Fruit fly (Drosophila melanogaster): ENCODE data around the gene bbx.

Gene bbx

DNA sequence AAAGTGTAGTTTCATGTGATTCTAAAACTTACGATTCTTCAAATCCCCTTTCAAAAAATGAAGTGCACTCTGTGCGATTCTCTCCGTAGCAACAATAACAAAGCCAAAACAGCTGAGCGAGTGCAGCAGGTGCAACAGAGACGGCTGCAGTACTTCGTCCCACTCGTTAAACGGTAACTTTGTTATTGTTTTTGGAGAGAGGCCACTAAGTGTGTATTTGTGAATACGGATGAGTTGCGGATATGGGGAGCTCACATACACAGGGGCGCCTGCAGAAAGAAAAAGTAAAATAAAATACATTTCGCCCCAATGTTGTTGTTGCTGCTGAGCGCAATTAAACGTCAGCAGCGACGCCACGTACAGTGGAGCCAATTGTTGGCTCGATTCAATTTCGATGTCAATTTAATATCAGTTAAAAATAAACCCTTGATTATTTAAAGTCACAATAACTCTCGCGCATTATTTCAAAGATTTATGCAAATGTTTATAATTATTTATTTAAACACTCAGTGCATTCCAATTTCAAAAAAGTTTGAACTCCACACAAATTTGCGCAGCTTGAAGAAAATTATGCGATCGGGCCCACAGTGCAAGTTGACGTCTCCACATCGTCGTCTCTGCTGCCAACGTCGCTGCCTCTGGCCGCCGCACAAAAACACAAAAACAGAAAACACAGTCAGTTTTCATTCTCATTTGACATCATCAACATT, 4.7 kb downstream of the bbx start (continued):
- TF ChIP-seq dimm (GFP tag; IDR thresholded peaks at IDR 0.05): peak; percentile 88
- peak; percentile 98 for TF ChIP-seq CG7556 (GFP tag; optimal IDR thresholded peaks at IDR 0.05)
- TF ChIP-seq Nf-YC (tag; optimal IDR thresholded peaks at IDR 0.05): peak; percentile 93
- TF ChIP-seq CG17829 (tag; optimal IDR thresholded peaks at IDR 0.05): peak; percentile 97
- peak; percentile 96 for TF ChIP-seq stc (GFP tag; IDR thresholded peaks at IDR 0.05)
- TF ChIP-seq Med (GFP tag): peak; percentile 99
- peak; percentile 95 for TF ChIP-seq CG33557 (GFP tag; optimal IDR thresholded peaks at IDR 0.05)
- TF ChIP-seq CG9727 (GFP tag; optimal IDR thresholded peaks at IDR 0.05): peak; percentile 98
- TF ChIP-seq Camta (GFP tag; optimal IDR thresholded peaks at IDR 0.05): peak; percentile 97
- peak; percentile 99 for TF ChIP-seq CG34376 (GFP tag; optimal IDR thresholded peaks at IDR 0.05)
- TF ChIP-seq NC2α (GFP tag; optimal IDR thresholded peaks at IDR 0.05): peak; percentile 89
- TF ChIP-seq CG2889 (GFP tag; IDR thresholded peaks at IDR 0.05): peak; percentile 92
- TF ChIP-seq D19B (GFP tag; optimal IDR thresholded peaks at IDR 0.05): peak; percentile 91
- TF ChIP-seq Dref (GFP tag; IDR thresholded peaks at IDR 0.05): 0 out of 2 replicates have a peak, but pooled peaks have one; percentile 31
- peak; percentile 49 for TF ChIP-seq cg (GFP tag; optimal IDR thresholded peaks at IDR 0.05)
- peak; percentile 72 for TF ChIP-seq Neu2 (GFP tag; optimal IDR thresholded peaks at IDR 0.05; ENCODE audit: borderline replicate concordance)
- TF ChIP-seq CG1647 (GFP tag; optimal IDR thresholded peaks at IDR 0.05): peak; percentile 95
- TF ChIP-seq Usf (GFP tag; optimal IDR thresholded peaks at IDR 0.05): peak; percentile 87
- TF ChIP-seq HmgZ (tag; optimal IDR thresholded peaks at IDR 0.05): peak; percentile 99
- peak; percentile 97 for TF ChIP-seq cato (GFP tag; optimal IDR thresholded peaks at IDR 0.05; ENCODE audit: borderline replicate concordance)
- TF ChIP-seq CG8281 (tag; optimal IDR thresholded peaks at IDR 0.05): peak; percentile 91
- TF ChIP-seq CG9215 (GFP tag; IDR thresholded peaks at IDR 0.05): peak; percentile 96
- peak; percentile 94 for TF ChIP-seq slp2 (GFP tag; optimal IDR thresholded peaks at IDR 0.05)
- TF ChIP-seq Atf3 (GFP tag; optimal IDR thresholded peaks at IDR 0.05): peak; percentile 91
- peak; percentile 97 for TF ChIP-seq Drgx (GFP tag; IDR thresholded peaks at IDR 0.05)
- TF ChIP-seq gem (tag; optimal IDR thresholded peaks at IDR 0.05): peak; percentile 99
- peak; percentile 96 for TF ChIP-seq ranshi (GFP tag; IDR thresholded peaks at IDR 0.05)
- peak; percentile 98 for TF ChIP-seq lmd (GFP tag; IDR thresholded peaks at IDR 0.05)
- peak; percentile 97 for TF ChIP-seq row (GFP tag; IDR thresholded peaks at IDR 0.05)
- peak; percentile 82 for TF ChIP-seq Poxn (GFP tag; IDR thresholded peaks at IDR 0.05)
- peak; percentile 89 for TF ChIP-seq C15 (GFP tag; IDR thresholded peaks at IDR 0.05)
- TF ChIP-seq ftz-f1 (GFP tag; optimal IDR thresholded peaks at IDR 0.05): peak; percentile 49
- peak; percentile 97 for TF ChIP-seq so (GFP tag; IDR thresholded peaks at IDR 0.05)
- peak; percentile 80 for TF ChIP-seq CG3995 (GFP tag; optimal IDR thresholded peaks at IDR 0.05)
- peak; percentile 87 for TF ChIP-seq dm (GFP tag; optimal IDR thresholded peaks at IDR 0.05)
- peak; percentile 96 for TF ChIP-seq HLH54F (GFP tag; optimal IDR thresholded peaks at IDR 0.05)
- peak; percentile 98 for TF ChIP-seq Fer3 (tag; optimal IDR thresholded peaks at IDR 0.05)
- TF ChIP-seq CG13424 (tag; optimal IDR thresholded peaks at IDR 0.05): peak; percentile 99
- peak; percentile 97 for TF ChIP-seq CG15011 (GFP tag; optimal IDR thresholded peaks at IDR 0.05)
- peak; percentile 99 for TF ChIP-seq CG18599 (GFP tag; optimal IDR thresholded peaks at IDR 0.05)
- TF ChIP-seq abd-A (tag; optimal IDR thresholded peaks at IDR 0.05): peak; percentile 96
- TF ChIP-seq CG16815 (GFP tag; optimal IDR thresholded peaks at IDR 0.05): peak; percentile 96
- peak; percentile 93 for TF ChIP-seq jumu (GFP tag; optimal IDR thresholded peaks at IDR 0.05)
- TF ChIP-seq unpg (GFP tag; optimal IDR thresholded peaks at IDR 0.05): peak; percentile 98
- TF ChIP-seq gfzf (GFP tag; optimal IDR thresholded peaks at IDR 0.05): no peak
- TF ChIP-seq CG8089 (GFP tag; optimal IDR thresholded peaks at IDR 0.05): peak; percentile 92
- TF ChIP-seq ara (GFP tag; IDR thresholded peaks at IDR 0.05): peak; percentile 94
- peak; percentile 78 for TF ChIP-seq CkIIα-i1 (GFP tag; IDR thresholded peaks at IDR 0.05)
- peak; percentile 98 for TF ChIP-seq CG18619 (GFP tag; optimal IDR thresholded peaks at IDR 0.05)
- TF ChIP-seq Dip3 (GFP tag; optimal IDR thresholded peaks at IDR 0.05): peak; percentile 93

Data from whole organism, embryonic.